Fruit fly (Drosophila melanogaster): ENCODE data around the gene CG9004.

CG9004 gene

DNA sequence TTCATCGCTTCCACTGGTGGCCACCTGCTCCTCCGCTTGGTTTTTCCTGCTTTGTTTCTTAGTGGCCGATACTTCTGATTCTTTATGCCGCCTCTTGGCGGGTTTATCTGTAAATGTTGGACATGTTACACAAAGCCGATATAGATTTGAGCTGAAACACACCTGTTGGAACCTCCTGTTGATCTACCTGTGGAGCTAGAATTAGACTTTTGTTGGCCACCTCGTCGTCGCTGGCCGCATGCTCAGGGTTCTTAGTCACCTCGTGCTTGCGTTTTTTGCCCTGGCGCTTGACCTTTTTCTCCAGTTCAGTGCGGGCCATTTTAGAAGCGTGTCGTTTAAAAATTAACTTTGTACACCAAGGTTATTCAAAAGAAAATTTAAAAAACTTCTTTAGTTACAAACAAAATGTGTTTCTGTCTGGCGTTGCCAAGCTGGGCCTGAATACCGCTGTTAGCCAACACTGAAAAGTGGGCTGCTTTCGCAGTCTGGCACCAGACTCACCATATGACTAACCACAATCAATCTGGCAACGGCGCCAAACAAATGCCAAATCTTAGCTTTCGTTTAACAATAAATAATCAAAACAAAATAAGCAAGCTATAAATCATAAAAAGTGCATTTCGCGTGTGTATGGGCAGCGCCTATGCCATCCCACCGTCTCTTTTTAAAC lies 3.7 kb downstream of the CG9004 start, which contains the start of the genes CG15877 and Svil (continued):
- TF ChIP-seq pzg (GFP tag; optimal IDR thresholded peaks at IDR 0.05) (peak; percentile 72), her (GFP tag; optimal IDR thresholded peaks at IDR 0.05) (peak; percentile 47), Lhr (GFP tag; optimal IDR thresholded peaks at IDR 0.05) (no peak), CG4730 (GFP tag; IDR thresholded peaks at IDR 0.05) (no peak), en (GFP tag; optimal IDR thresholded peaks at IDR 0.05) (no peak), gfzf (GFP tag; optimal IDR thresholded peaks at IDR 0.05) (peak; percentile 27), nerfin-2 (GFP tag; IDR thresholded peaks at IDR 0.05; ENCODE audit: partially characterized antibody) (0 out of 2 replicates have a peak, but pooled peaks have one; percentile 19), CG11247 (GFP tag; IDR thresholded peaks at IDR 0.05) (no peak), dm (GFP tag; optimal IDR thresholded peaks at IDR 0.05) (peak; percentile 80), ara (GFP tag; IDR thresholded peaks at IDR 0.05) (no peak), CHES-1-like (GFP tag; optimal IDR thresholded peaks at IDR 0.05) (peak; percentile 0), hkb (optimal IDR thresholded peaks at IDR 0.05) (peak; percentile 72), hkb (GFP tag; IDR thresholded peaks at IDR 0.05) (no peak), p53 (GFP tag; optimal IDR thresholded peaks at IDR 0.05) (no peak), luna (GFP tag; optimal IDR thresholded peaks at IDR 0.05) (peak; percentile 29), Drgx (GFP tag; IDR thresholded peaks at IDR 0.05) (no peak), Bgb (GFP tag; IDR thresholded peaks at IDR 0.05; ENCODE audit: partially characterized antibody) (peak; percentile 50), Max (GFP tag; optimal IDR thresholded peaks at IDR 0.05) (peak; percentile 42), CG4360 (GFP tag; IDR thresholded peaks at IDR 0.05) (no peak), chn (GFP tag; optimal IDR thresholded peaks at IDR 0.05) (peak; percentile 45), kah (GFP tag; optimal IDR thresholded peaks at IDR 0.05) (peak; percentile 4), CG18619 (GFP tag; optimal IDR thresholded peaks at IDR 0.05) (no peak), Hmr (GFP tag; optimal IDR thresholded peaks at IDR 0.05) (peak; percentile 25), Doc3 (GFP tag; IDR thresholded peaks at IDR 0.05; ENCODE audit: partially characterized antibody) (0 out of 3 replicates have a peak, but pooled peaks have one; percentile 30), ewg (GFP tag; optimal IDR thresholded peaks at IDR 0.05) (no peak), repo (GFP tag; optimal IDR thresholded peaks at IDR 0.05) (peak; percentile 31), Hr39 (optimal IDR thresholded peaks at IDR 0.05) (no peak), lov (optimal IDR thresholded peaks at IDR 0.05) (no peak), lov (GFP tag; IDR thresholded peaks at IDR 0.05) (no peak), CG13123 (GFP tag; optimal IDR thresholded peaks at IDR 0.05) (no peak), CG11456 (GFP tag; IDR thresholded peaks at IDR 0.05) (0 out of 3 replicates have a peak, but pooled peaks have one; percentile 50), CG1603 (tag; optimal IDR thresholded peaks at IDR 0.05) (peak; percentile 72), sob (GFP tag; IDR thresholded peaks at IDR 0.05) (peak; percentile 51), gcm2 (GFP tag; optimal IDR thresholded peaks at IDR 0.05) (no peak), CG17802 (tag; optimal IDR thresholded peaks at IDR 0.05) (peak; percentile 47), row (GFP tag; IDR thresholded peaks at IDR 0.05) (0 out of 3 replicates have a peak, but pooled peaks have one; percentile 38), CG3281 (GFP tag; optimal IDR thresholded peaks at IDR 0.05) (no peak), CG10979 (tag; optimal IDR thresholded peaks at IDR 0.05) (no peak), Sin3A (optimal IDR thresholded peaks at IDR 0.05) (peak; percentile 76), CG11695 (GFP tag; IDR thresholded peaks at IDR 0.05) (peak; percentile 17; the same call in 1 of the 3 replicates), CG3407 (GFP tag; optimal IDR thresholded peaks at IDR 0.05) (no peak), CG14014 (GFP tag; IDR thresholded peaks at IDR 0.05) (peak; percentile 18; the same call in 1 of the 2 replicates), ro (GFP tag; IDR thresholded peaks at IDR 0.05) (no peak), ham (GFP tag; IDR thresholded peaks at IDR 0.05) (no peak), sna (GFP tag; IDR thresholded peaks at IDR 0.05; ENCODE audit: partially characterized antibody) (no peak), CG14710 (tag; optimal IDR thresholded peaks at IDR 0.05) (peak; percentile 83), chm (GFP tag; IDR thresholded peaks at IDR 0.05) (no peak), Ada2b (GFP tag; IDR thresholded peaks at IDR 0.05) (no peak), sc (optimal IDR thresholded peaks at IDR 0.05) (no peak), sc (GFP tag; optimal IDR thresholded peaks at IDR 0.05) (no peak), Dek (tag; optimal IDR thresholded peaks at IDR 0.05) (no peak), CG2120 (GFP tag; optimal IDR thresholded peaks at IDR 0.05) (peak; percentile 41)
